Fruit fly (Drosophila melanogaster) whole organism, embryonic: ENCODE results near the gene Mob3.
A peak's percentile ranks its signal among the peaks of the same experiment; 100 is the strongest.

Source experiments
- Atf6 ChIP-seq: fragments of 200-800 bp; sonication (Bioruptor generic); IDR thresholded peaks from 2 replicates; pipeline ENCODE4 v1.3.6; 2022; ENCODE audit warnings: missing biosample characterization, missing genetic modification characterization
- CG10147 ChIP-seq: fragments of 200-800 bp; sonication (Bioruptor generic); optimal IDR thresholded peaks from 2 replicates; lab custom pipeline; 2019; ENCODE audit warnings: missing biosample characterization, mild to moderate bottlenecking, missing genetic modification characterization, moderate library complexity
- CG10543 ChIP-seq: fragments of 200-800 bp; sonication (Bioruptor generic); optimal IDR thresholded peaks from 3 replicates; lab custom pipeline; 2017; ENCODE audit warnings: missing biosample characterization, mild to moderate bottlenecking, missing genetic modification characterization, moderate library complexity
- CG11247 ChIP-seq: fragments of 200-800 bp; sonication (Bioruptor generic); IDR thresholded peaks from 2 replicates; pipeline ENCODE4 v1.3.6; 2022; ENCODE audit warnings: missing biosample characterization, missing genetic modification characterization
- CG11723 ChIP-seq: fragments of 200-800 bp; sonication (Bioruptor generic); optimal IDR thresholded peaks from 2 replicates; lab custom pipeline; 2017; ENCODE audit warnings: missing biosample characterization, mild to moderate bottlenecking, missing genetic modification characterization
- CG12299 ChIP-seq: fragments of 200-800 bp; sonication (Bioruptor generic); optimal IDR thresholded peaks from 2 replicates; lab custom pipeline; 2018; ENCODE audit warnings: missing biosample characterization, mild to moderate bottlenecking, missing genetic modification characterization
- CG12391 ChIP-seq: fragments of 200-800 bp; sonication (Bioruptor generic); optimal IDR thresholded peaks from 3 replicates; lab custom pipeline; 2018; ENCODE audit warnings: missing biosample characterization, mild to moderate bottlenecking, missing genetic modification characterization, moderate library complexity
- CG14710 ChIP-seq: fragments of 200-800 bp; sonication (Bioruptor generic); optimal IDR thresholded peaks from 3 replicates; lab custom pipeline; 2019; ENCODE audit warnings: missing biosample characterization, mild to moderate bottlenecking, missing genetic modification characterization, moderate library complexity
- CG15269 ChIP-seq: fragments of 200-800 bp; sonication (Bioruptor generic); optimal IDR thresholded peaks from 2 replicates; lab custom pipeline; 2018; ENCODE audit warnings: missing biosample characterization, mild to moderate bottlenecking, missing genetic modification characterization, moderate library complexity
- CG16813 ChIP-seq: fragments of 200-800 bp; sonication (Bioruptor generic); IDR thresholded peaks from 3 replicates; pipeline ENCODE4 v1.3.6; 2022; ENCODE audit warnings: missing biosample characterization, missing genetic modification characterization; ENCODE audit not compliant: partially characterized antibody
- CG2875 ChIP-seq: fragments of 200-800 bp; sonication (Bioruptor generic); optimal IDR thresholded peaks from 2 replicates; lab custom pipeline; 2017; ENCODE audit warnings: missing biosample characterization, mild to moderate bottlenecking, missing genetic modification characterization, missing genetic modification reagents
- CG30431 ChIP-seq: fragments of 200-800 bp; sonication (Bioruptor generic); optimal IDR thresholded peaks from 2 replicates; lab custom pipeline; 2017; ENCODE audit warnings: missing biosample characterization, missing genetic modification characterization
- CG31365 ChIP-seq: fragments of 200-800 bp; sonication (Bioruptor generic); optimal IDR thresholded peaks from 2 replicates; lab custom pipeline; 2018; ENCODE audit warnings: missing biosample characterization, mild to moderate bottlenecking, missing genetic modification characterization
- CG31441 ChIP-seq: fragments of 200-800 bp; sonication (Bioruptor generic); IDR thresholded peaks from 2 replicates; pipeline ENCODE4 v1.3.6; 2022; ENCODE audit warnings: missing biosample characterization, missing genetic modification characterization
- CG5180 ChIP-seq: fragments of 200-800 bp; sonication (Bioruptor generic); optimal IDR thresholded peaks from 3 replicates; lab custom pipeline; 2017; ENCODE audit warnings: missing biosample characterization, missing genetic modification characterization, mild to moderate bottlenecking, moderate library complexity, missing genetic modification reagents
- CG7372 ChIP-seq: fragments of 200-800 bp; sonication (Bioruptor generic); IDR thresholded peaks from 2 replicates; pipeline ENCODE4 v1.3.6; 2022; ENCODE audit warnings: missing biosample characterization, missing genetic modification characterization
- CG7839 ChIP-seq: fragments of 200-800 bp; sonication (Bioruptor generic); optimal IDR thresholded peaks from 3 replicates; lab custom pipeline; 2018; ENCODE audit warnings: missing biosample characterization, mild to moderate bottlenecking, missing genetic modification characterization, moderate library complexity
- CG7963 ChIP-seq: fragments of 200-800 bp; sonication (Bioruptor generic); IDR thresholded peaks from 3 replicates; pipeline ENCODE4 v1.3.6; 2022; ENCODE audit warnings: missing biosample characterization, missing genetic modification characterization; ENCODE audit not compliant: partially characterized antibody
- CG8478 ChIP-seq: fragments of >200 bp; optimal IDR thresholded peaks from 2 replicates; lab custom pipeline; 2018
- CG8765 ChIP-seq: fragments of 200-800 bp; sonication (Bioruptor generic); IDR thresholded peaks from 2 replicates; pipeline ENCODE4 v1.3.6; 2022; ENCODE audit warnings: missing biosample characterization, missing genetic modification characterization
- CG9609 ChIP-seq: fragments of 200-800 bp; sonication (Bioruptor generic); optimal IDR thresholded peaks from 3 replicates; lab custom pipeline; 2016; ENCODE audit warnings: missing biosample characterization, missing genetic modification characterization
- CHES-1-like ChIP-seq: fragments of 200-800 bp; sonication (Bioruptor generic); optimal IDR thresholded peaks from 2 replicates; lab custom pipeline; 2016; ENCODE audit warnings: missing biosample characterization, missing genetic modification characterization
- Elba2 ChIP-seq: fragments of 200-800 bp; sonication (Bioruptor generic); optimal IDR thresholded peaks from 3 replicates; lab custom pipeline; 2016; ENCODE audit warnings: missing biosample characterization, missing genetic modification characterization
- HHEX ChIP-seq: fragments of 200-800 bp; sonication (Bioruptor generic); optimal IDR thresholded peaks from 3 replicates; lab custom pipeline; 2017; ENCODE audit warnings: missing biosample characterization, mild to moderate bottlenecking, missing genetic modification characterization, missing genetic modification reagents
- Hr78 ChIP-seq, 2 experiments: fragments of 200-800 bp in 1 of 2; fragments of >200 bp in 1 of 2; sonication (Bioruptor generic) in 1 of 2; optimal IDR thresholded peaks; 2 replicates each; lab custom pipeline; 2017 to 2019; ENCODE audit warnings: missing biosample characterization in 2 of 2, missing genetic modification characterization in 2 of 2, mild to moderate bottlenecking in 1 of 2, moderate library complexity in 1 of 2
- MTF-1 ChIP-seq: fragments of 200-800 bp; sonication (Bioruptor generic); optimal IDR thresholded peaks from 2 replicates; lab custom pipeline; 2018; ENCODE audit warnings: missing biosample characterization, mild to moderate bottlenecking, missing genetic modification characterization, borderline replicate concordance
- Mad ChIP-seq: fragments of 200-800 bp; sonication (Bioruptor generic); optimal IDR thresholded peaks from 2 replicates; lab custom pipeline; 2016; ENCODE audit warnings: missing biosample characterization, missing genetic modification characterization
- Mes4 ChIP-seq: fragments of 200-800 bp; sonication (Bioruptor generic); optimal IDR thresholded peaks from 2 replicates; lab custom pipeline; 2016; ENCODE audit warnings: missing biosample characterization, missing genetic modification characterization
- NC2α ChIP-seq: fragments of 200-800 bp; sonication (Bioruptor generic); optimal IDR thresholded peaks from 2 replicates; lab custom pipeline; 2016; ENCODE audit warnings: missing biosample characterization, missing genetic modification characterization
- NFAT ChIP-seq: fragments of 200-800 bp; sonication (Bioruptor generic); IDR thresholded peaks from 2 replicates; pipeline ENCODE4 v1.3.6; 2022; ENCODE audit warnings: missing biosample characterization, missing genetic modification characterization
- Spps ChIP-seq: fragments of 200-800 bp; sonication (Bioruptor generic); optimal IDR thresholded peaks from 2 replicates; lab custom pipeline; 2018; ENCODE audit warnings: missing biosample characterization, mild to moderate bottlenecking, missing genetic modification characterization
- Xbp1 ChIP-seq: fragments of 200-800 bp; sonication (Bioruptor generic); optimal IDR thresholded peaks from 3 replicates; lab custom pipeline; 2016; ENCODE audit warnings: missing biosample characterization, mild to moderate bottlenecking, missing genetic modification characterization
- YL-1 ChIP-seq: fragments of 200-800 bp; sonication (Bioruptor generic); optimal IDR thresholded peaks from 3 replicates; lab custom pipeline; 2017; ENCODE audit warnings: missing biosample characterization, mild to moderate bottlenecking, missing genetic modification characterization
- aop ChIP-seq: fragments of 200-800 bp; sonication (Bioruptor generic); IDR thresholded peaks from 2 replicates; pipeline ENCODE4 v1.3.6; 2022; ENCODE audit warnings: missing biosample characterization, missing genetic modification characterization
- bab2 ChIP-seq: fragments of 200-800 bp; sonication (Bioruptor generic); optimal IDR thresholded peaks from 2 replicates; lab custom pipeline; 2016; ENCODE audit warnings: missing biosample characterization, missing genetic modification characterization
- bigmax ChIP-seq: fragments of 200-800 bp; sonication (Bioruptor generic); optimal IDR thresholded peaks from 2 replicates; lab custom pipeline; 2018; ENCODE audit warnings: missing biosample characterization, mild to moderate bottlenecking, missing genetic modification characterization
- bowl ChIP-seq: fragments of 200-800 bp; sonication (Bioruptor generic); IDR thresholded peaks from 2 replicates; pipeline ENCODE4 v1.3.6; 2022; ENCODE audit warnings: missing biosample characterization, missing genetic modification characterization
- btn ChIP-seq: fragments of 200-800 bp; sonication (Bioruptor generic); optimal IDR thresholded peaks from 2 replicates; lab custom pipeline; 2016; ENCODE audit warnings: missing biosample characterization, missing genetic modification characterization
- chn ChIP-seq: fragments of 200-800 bp; sonication (Bioruptor generic); optimal IDR thresholded peaks from 2 replicates; lab custom pipeline; 2016; ENCODE audit warnings: missing biosample characterization, missing genetic modification characterization
- gcm2 ChIP-seq: fragments of 200-800 bp; sonication (Bioruptor generic); optimal IDR thresholded peaks from 2 replicates; lab custom pipeline; 2016; ENCODE audit warnings: missing biosample characterization, missing genetic modification characterization
- insv ChIP-seq, 2 experiments: fragments of 200-800 bp; sonication (Bioruptor generic); optimal IDR thresholded peaks; 3 replicates each; lab custom pipeline; 2016 to 2018; ENCODE audit warnings: missing biosample characterization in 2 of 2, missing genetic modification characterization in 2 of 2
- inv ChIP-seq: fragments of 200-800 bp; sonication (Bioruptor generic); IDR thresholded peaks from 2 replicates; pipeline ENCODE4 v1.3.6; 2022; ENCODE audit warnings: missing biosample characterization, missing genetic modification characterization; ENCODE audit not compliant: partially characterized antibody
- ken ChIP-seq: fragments of 200-800 bp; sonication (Bioruptor generic); IDR thresholded peaks from 3 replicates; pipeline ENCODE4 v1.3.6; 2022; ENCODE audit warnings: missing biosample characterization, missing genetic modification characterization
- kni ChIP-seq: fragments of 200-800 bp; sonication (Bioruptor generic); optimal IDR thresholded peaks from 3 replicates; lab custom pipeline; 2017; ENCODE audit warnings: mild to moderate bottlenecking, missing biosample characterization, missing genetic modification reagents, missing genetic modification characterization
- lmd ChIP-seq: fragments of 200-800 bp; sonication (Bioruptor generic); IDR thresholded peaks from 2 replicates; pipeline ENCODE4 v1.3.6; 2022; ENCODE audit warnings: missing biosample characterization, missing genetic modification characterization
- mirr ChIP-seq: fragments of 200-800 bp; sonication (Bioruptor generic); optimal IDR thresholded peaks from 3 replicates; lab custom pipeline; 2018; ENCODE audit warnings: missing biosample characterization, mild to moderate bottlenecking, missing genetic modification characterization
- mld ChIP-seq: fragments of 200-800 bp; sonication (Bioruptor generic); IDR thresholded peaks from 3 replicates; pipeline ENCODE4 v1.3.6; 2022; ENCODE audit warnings: missing biosample characterization, missing genetic modification characterization; ENCODE audit not compliant: partially characterized antibody
- sc ChIP-seq, 3 experiments: fragments of >200 bp in 2 of 3; fragments of 200-800 bp in 1 of 3; sonication (Bioruptor generic) in 1 of 3; optimal IDR thresholded peaks; 2 replicates in 2 of 3; 3 replicates in 1 of 3; lab custom pipeline; 2017; ENCODE audit warnings: mild to moderate bottlenecking in 1 of 3, missing biosample characterization in 1 of 3, missing genetic modification characterization in 1 of 3, missing genetic modification reagents in 1 of 3
- slbo ChIP-seq: fragments of 200-800 bp; sonication (Bioruptor generic); IDR thresholded peaks from 2 replicates; pipeline ENCODE4 v1.3.6; 2022; ENCODE audit warnings: missing biosample characterization, missing genetic modification characterization
- tup ChIP-seq: fragments of 200-800 bp; sonication (Bioruptor generic); optimal IDR thresholded peaks from 2 replicates; lab custom pipeline; 2016; ENCODE audit warnings: missing biosample characterization, mild to moderate bottlenecking, missing genetic modification characterization, moderate library complexity
- unc-4 ChIP-seq: fragments of 200-800 bp; sonication (Bioruptor generic); IDR thresholded peaks from 2 replicates; pipeline ENCODE4 v1.3.6; 2022; ENCODE audit warnings: missing biosample characterization, missing genetic modification characterization; ENCODE audit not compliant: partially characterized antibody

Mob3 gene

dm6 chr2L:10276846-10277245, 11.7 kb downstream of the Mob3 start (continued):
- no peak for TF ChIP-seq NFAT (GFP tag; lab: Robert Waterston, UW)
- no peak for TF ChIP-seq CG7372
- TF ChIP-seq tup = no peak
- no peak for TF ChIP-seq inv (GFP tag; lab: Robert Waterston, UW)
- no peak for TF ChIP-seq CG10543
- no peak for TF ChIP-seq CG12391 (tag; lab: Kevin White, UChicago)
- no peak for TF ChIP-seq bowl (GFP tag; lab: Robert Waterston, UW)
- no peak for TF ChIP-seq CG16813
- no peak for TF ChIP-seq Mad
- no peak for TF ChIP-seq MTF-1
- TF ChIP-seq CG7963 = no peak
- TF ChIP-seq CG2875 (GFP tag; lab: Kevin White, UChicago) = no peak
- TF ChIP-seq sc (optimal IDR thresholded peaks at IDR 0.05; lab: Kevin White, UChicago) = no peak
- no peak for TF ChIP-seq sc (GFP tag; optimal IDR thresholded peaks at IDR 0.05; lab: Kevin White, UChicago)
- TF ChIP-seq mirr (GFP tag; lab: Kevin White, UChicago) = no peak
- TF ChIP-seq CG8478 (lab: Kevin White, UChicago) = no peak
- TF ChIP-seq btn (GFP tag; lab: Kevin White, UChicago) = peak; percentile 17
- TF ChIP-seq mld (GFP tag; lab: Robert Waterston, UW) = no peak
- TF ChIP-seq unc-4 (GFP tag; lab: Robert Waterston, UW) = no peak
- TF ChIP-seq kni (GFP tag; lab: Kevin White, UChicago) = no peak
- no peak for TF ChIP-seq bigmax
- peak; percentile 39 for TF ChIP-seq Xbp1 (GFP tag; lab: Kevin White, UChicago)
- no peak for TF ChIP-seq CHES-1-like (GFP tag; lab: Kevin White, UChicago)
- TF ChIP-seq insv (GFP tag; optimal IDR thresholded peaks at IDR 0.05; lab: Kevin White, UChicago) = no peak
- no peak for TF ChIP-seq CG8765 (GFP tag; lab: Robert Waterston, UW)
- no peak for TF ChIP-seq HHEX (GFP tag; lab: Kevin White, UChicago)
- TF ChIP-seq Mes4 (GFP tag; lab: Kevin White, UChicago) = peak; percentile 1
- no peak for TF ChIP-seq aop (GFP tag; lab: Robert Waterston, UW)
- no peak for TF ChIP-seq YL-1 (GFP tag; lab: Kevin White, UChicago)
- no peak for TF ChIP-seq CG12299
- TF ChIP-seq Hr78 (GFP tag; optimal IDR thresholded peaks at IDR 0.05; lab: Kevin White, UChicago) = no peak
- TF ChIP-seq chn (GFP tag; lab: Kevin White, UChicago) = peak; percentile 42
- no peak for TF ChIP-seq CG15269 (tag; lab: Kevin White, UChicago)
- TF ChIP-seq CG5180 (GFP tag; lab: Kevin White, UChicago) = no peak
- no peak for TF ChIP-seq Spps (tag; lab: Kevin White, UChicago)
- no peak for TF ChIP-seq lmd (GFP tag; lab: Robert Waterston, UW)
- no peak for TF ChIP-seq CG31441
- TF ChIP-seq bab2 = no peak
- no peak for TF ChIP-seq NC2α (GFP tag; lab: Kevin White, UChicago)
- TF ChIP-seq CG7839 = no peak
- TF ChIP-seq CG11247 (GFP tag; lab: Robert Waterston, UW) = no peak
- TF ChIP-seq CG31365 = no peak
- no peak for TF ChIP-seq CG10147 (GFP tag; lab: Kevin White, UChicago)
- 0 out of 3 replicates have a peak, but pooled peaks have one; percentile 46 for TF ChIP-seq ken (GFP tag; lab: Robert Waterston, UW)
- peak; percentile 13 for TF ChIP-seq CG9609 (GFP tag; lab: Kevin White, UChicago)
- no peak for TF ChIP-seq CG14710 (tag; lab: Kevin White, UChicago)
- TF ChIP-seq Elba2 (GFP tag; lab: Kevin White, UChicago) = no peak
- no peak for TF ChIP-seq gcm2 (GFP tag; lab: Kevin White, UChicago)
- TF ChIP-seq CG30431 (GFP tag; lab: Kevin White, UChicago) = no peak
- no peak for TF ChIP-seq Atf6 (GFP tag; lab: Robert Waterston, UW)
- no peak for TF ChIP-seq slbo (GFP tag; lab: Robert Waterston, UW)
- TF ChIP-seq CG11723 (GFP tag; lab: Kevin White, UChicago) = no peak
